Worm (Caenorhabditis elegans) whole organism, L4 larva: ENCODE data around the gene hlh-13.

Source experiments
- F10B5.3 ChIP-seq: sonication (generic microtip); optimal IDR thresholded peaks from 2 replicates; lab custom pipeline; 2016; ENCODE audit warnings: mild to moderate bottlenecking, missing genetic modification characterization, missing compliant biosample characterization
- F37D6.2 ChIP-seq: sonication (generic microtip); optimal IDR thresholded peaks from 2 replicates; lab custom pipeline; 2016; ENCODE audit warnings: mild to moderate bottlenecking, missing genetic modification characterization, missing compliant biosample characterization
- F49E8.2 ChIP-seq: sonication (generic microtip); optimal IDR thresholded peaks from 2 replicates; lab custom pipeline; 2016; ENCODE audit warnings: missing compliant biosample characterization, mild to moderate bottlenecking, missing genetic modification characterization, borderline replicate concordance
- Y105C5A.15 ChIP-seq: fragments of 200-800 bp; sonication (Bioruptor generic); IDR thresholded peaks from 2 replicates; pipeline ENCODE4 v1.3.6; 2022; ENCODE audit warnings: missing genetic modification characterization, missing compliant biosample characterization
- Y5F2A.4 ChIP-seq: fragments of 200-800 bp; sonication (Bioruptor generic); optimal IDR thresholded peaks from 2 replicates; lab custom pipeline; 2018; ENCODE audit warnings: mild to moderate bottlenecking, missing genetic modification characterization, missing compliant biosample characterization
- aha-1 ChIP-seq: fragments of 150-350 bp; peaks from one replicate; lab custom pipeline; 2014; ENCODE audit warnings: missing biosample characterization, missing genetic modification characterization
- arid-1 ChIP-seq: fragments of 200-800 bp; sonication (Bioruptor generic); conservative IDR thresholded peaks from 2 replicates; pipeline ENCODE4 v1.3.6; 2022; ENCODE audit warnings: missing genetic modification reagents, missing genetic modification characterization, missing compliant biosample characterization
- ceh-20 ChIP-seq: fragments of 200-800 bp; sonication (Bioruptor generic); IDR thresholded peaks from 2 replicates; pipeline ENCODE4 v1.3.6; 2022; ENCODE audit warnings: missing genetic modification reagents, missing genetic modification characterization, missing compliant biosample characterization
- ceh-28 ChIP-seq: fragments of 150-350 bp; optimal IDR thresholded peaks from 2 replicates; lab custom pipeline; 2014; ENCODE audit warnings: missing biosample characterization, missing genetic modification reagents, missing genetic modification characterization
- ces-1 ChIP-seq: fragments of 150-350 bp; sonication (generic microtip); optimal IDR thresholded peaks from 4 replicates; lab custom pipeline; 2014; ENCODE audit warnings: missing biosample characterization, missing genetic modification reagents, missing genetic modification characterization
- cey-2 ChIP-seq: sonication (generic microtip); optimal IDR thresholded peaks from 3 replicates; lab custom pipeline; 2017; ENCODE audit warnings: missing genetic modification characterization, mild to moderate bottlenecking, missing compliant biosample characterization, antibody characterized with exemption, borderline replicate concordance; ENCODE audit not compliant: insufficient read depth
- ctbp-1 ChIP-seq: fragments of 200-800 bp; sonication (Bioruptor generic); IDR thresholded peaks from 2 replicates; pipeline ENCODE4 v1.3.6; 2022; ENCODE audit warnings: missing genetic modification reagents, missing genetic modification characterization, missing compliant biosample characterization
- daf-12 ChIP-seq: fragments of 150-350 bp; optimal IDR thresholded peaks from 2 replicates; lab custom pipeline; 2014; ENCODE audit warnings: missing biosample characterization, missing genetic modification reagents, missing genetic modification characterization
- daf-19 ChIP-seq: fragments of 200-800 bp; sonication (Bioruptor generic); conservative IDR thresholded peaks from 2 replicates; pipeline ENCODE4 v1.3.6; 2022; ENCODE audit warnings: missing genetic modification characterization, missing compliant biosample characterization
- daf-8 ChIP-seq: fragments of 200-800 bp; sonication (Bioruptor generic); IDR thresholded peaks from 2 replicates; pipeline ENCODE4 v1.3.6; 2022; ENCODE audit warnings: missing genetic modification characterization, missing compliant biosample characterization
- dve-1 ChIP-seq: sonication (generic microtip); optimal IDR thresholded peaks from 2 replicates; lab custom pipeline; 2017; ENCODE audit warnings: antibody characterized with exemption, mild to moderate bottlenecking, missing genetic modification characterization, missing compliant biosample characterization; ENCODE audit not compliant: insufficient read depth
- fkh-10 ChIP-seq: fragments of 150-350 bp; optimal IDR thresholded peaks from 2 replicates; lab custom pipeline; 2014; ENCODE audit warnings: missing biosample characterization, missing genetic modification reagents, missing genetic modification characterization
- fos-1 ChIP-seq: fragments of 150-350 bp; optimal IDR thresholded peaks from 2 replicates; lab custom pipeline; 2014; ENCODE audit warnings: missing biosample characterization, missing genetic modification characterization
- gei-8 ChIP-seq: fragments of 200-800 bp; sonication (Bioruptor generic); optimal IDR thresholded peaks from 2 replicates; lab custom pipeline; 2018; ENCODE audit warnings: mild to moderate bottlenecking, missing genetic modification characterization, missing compliant biosample characterization
- hif-1 ChIP-seq, 2 experiments: sonication (generic microtip); optimal IDR thresholded peaks; 2 replicates each; lab custom pipeline; 2016 to 2017; ENCODE audit warnings: missing compliant biosample characterization in 2 of 2, missing genetic modification characterization in 2 of 2, missing genetic modification reagents in 2 of 2, missing genotype in 2 of 2, mild to moderate bottlenecking in 1 of 2
- hlh-30 ChIP-seq: sonication (generic microtip); optimal IDR thresholded peaks from 2 replicates; lab custom pipeline; 2017; ENCODE audit warnings: antibody characterized with exemption, mild to moderate bottlenecking, missing genetic modification characterization, missing compliant biosample characterization; ENCODE audit not compliant: insufficient read depth
- lim-7 ChIP-seq: fragments of 200-800 bp; sonication (Bioruptor generic); IDR thresholded peaks from 2 replicates; pipeline ENCODE4 v1.3.6; 2022; ENCODE audit warnings: missing genetic modification characterization, missing compliant biosample characterization
- lin-13 ChIP-seq: fragments of 150-350 bp; optimal IDR thresholded peaks from 2 replicates; lab custom pipeline; 2014; ENCODE audit warnings: missing biosample characterization, missing genetic modification reagents, missing genetic modification characterization
- lin-38 ChIP-seq: fragments of 200-800 bp; sonication (Bioruptor generic); IDR thresholded peaks from 2 replicates; pipeline ENCODE4 v1.3.6; 2022; ENCODE audit warnings: missing genetic modification reagents, missing genetic modification characterization, missing compliant biosample characterization
- lin-39 ChIP-seq: fragments of 150-350 bp; optimal IDR thresholded peaks from 2 replicates; lab custom pipeline; 2014; ENCODE audit warnings: missing biosample characterization, missing genetic modification reagents, missing genetic modification characterization
- mdt-29 ChIP-seq: fragments of 200-800 bp; sonication (Bioruptor generic); IDR thresholded peaks from 2 replicates; pipeline ENCODE4 v1.3.6; 2022; ENCODE audit warnings: missing genetic modification reagents, missing genetic modification characterization, missing compliant biosample characterization
- mep-1 ChIP-seq: fragments of 150-350 bp; sonication (generic microtip); optimal IDR thresholded peaks from 3 replicates; lab custom pipeline; 2014; ENCODE audit warnings: missing biosample characterization, missing genetic modification characterization
- nhr-10 ChIP-seq: fragments of 150-350 bp; optimal IDR thresholded peaks from 2 replicates; lab custom pipeline; 2014; ENCODE audit warnings: missing biosample characterization, missing genetic modification characterization
- nhr-237 ChIP-seq: sonication (generic microtip); optimal IDR thresholded peaks from 2 replicates; lab custom pipeline; 2017; ENCODE audit warnings: missing biosample characterization, missing genetic modification characterization
- nhr-25 ChIP-seq: sonication (generic microtip); optimal IDR thresholded peaks from 2 replicates; lab custom pipeline; 2017; ENCODE audit warnings: missing genetic modification characterization, mild to moderate bottlenecking, missing compliant biosample characterization, antibody characterized with exemption, moderate library complexity, borderline replicate concordance; ENCODE audit not compliant: insufficient read depth
- nhr-41 ChIP-seq: fragments of 200-800 bp; sonication (Bioruptor generic); IDR thresholded peaks from 2 replicates; pipeline ENCODE4 v1.3.6; 2022; ENCODE audit warnings: missing genetic modification reagents, missing genetic modification characterization, missing compliant biosample characterization
- nhr-42 ChIP-seq: fragments of 200-800 bp; sonication (Bioruptor generic); IDR thresholded peaks from 2 replicates; pipeline ENCODE4 v1.3.6; 2022; ENCODE audit warnings: missing genetic modification characterization, missing compliant biosample characterization
- nhr-6 ChIP-seq: fragments of 150-350 bp; optimal IDR thresholded peaks from 2 replicates; lab custom pipeline; 2014; ENCODE audit warnings: missing biosample characterization, missing genetic modification characterization
- nhr-76 ChIP-seq: fragments of 150-350 bp; optimal IDR thresholded peaks from 2 replicates; lab custom pipeline; 2014; ENCODE audit warnings: missing biosample characterization, missing genetic modification characterization
- nhr-77 ChIP-seq: fragments of 150-350 bp; optimal IDR thresholded peaks from 2 replicates; lab custom pipeline; 2014; ENCODE audit warnings: missing biosample characterization, missing genetic modification characterization
- pha-4 ChIP-seq, 2 experiments: fragments of 150-350 bp in 1 of 2; fragments of 200-800 bp in 1 of 2; sonication (Bioruptor generic) in 1 of 2; IDR thresholded peaks in 1 of 2; optimal IDR thresholded peaks in 1 of 2; 2 replicates each; pipeline versions ENCODE4 v1.3.6 to Lab custom; 2014 to 2022; ENCODE audit warnings: missing genetic modification characterization in 2 of 2, missing genetic modification reagents in 2 of 2, missing biosample characterization in 1 of 2, missing compliant biosample characterization in 1 of 2
- php-3 ChIP-seq: fragments of 200-800 bp; sonication (Bioruptor generic); IDR thresholded peaks from 2 replicates; pipeline ENCODE4 v1.3.6; 2022; ENCODE audit warnings: missing genetic modification reagents, missing genetic modification characterization, missing compliant biosample characterization
- pqm-1 ChIP-seq: sonication (generic microtip); optimal IDR thresholded peaks from 2 replicates; lab custom pipeline; 2017; ENCODE audit warnings: missing biosample characterization, missing genetic modification characterization
- rbr-2 ChIP-seq: sonication (generic microtip); optimal IDR thresholded peaks from 2 replicates; lab custom pipeline; 2016; ENCODE audit warnings: missing genotype, missing genetic modification characterization, missing compliant biosample characterization
- saeg-2 ChIP-seq: fragments of 200-800 bp; sonication (Bioruptor generic); IDR thresholded peaks from 2 replicates; pipeline ENCODE4 v1.3.6; 2022; ENCODE audit warnings: missing genetic modification reagents, missing genetic modification characterization, missing compliant biosample characterization
- skn-1 ChIP-seq: fragments of 150-350 bp; optimal IDR thresholded peaks from 2 replicates; lab custom pipeline; 2014; ENCODE audit warnings: missing biosample characterization, missing genetic modification characterization
- snpc-4 ChIP-seq: fragments of 150-350 bp; optimal IDR thresholded peaks from 2 replicates; lab custom pipeline; 2014; ENCODE audit warnings: missing biosample characterization, missing genetic modification characterization
- tag-97 ChIP-seq: fragments of 200-800 bp; sonication (Bioruptor generic); IDR thresholded peaks from 2 replicates; pipeline ENCODE4 v1.3.6; 2022; ENCODE audit warnings: missing genetic modification characterization, missing compliant biosample characterization
- vab-7 ChIP-seq: fragments of 200-800 bp; sonication (Bioruptor generic); IDR thresholded peaks from 2 replicates; pipeline ENCODE4 v1.3.6; 2022; ENCODE audit warnings: missing genetic modification reagents, missing genetic modification characterization, missing compliant biosample characterization
- zag-1 ChIP-seq: fragments of 150-350 bp; optimal IDR thresholded peaks from 2 replicates; lab custom pipeline; 2014; ENCODE audit warnings: missing biosample characterization, missing genetic modification characterization
- zfp-2 ChIP-seq: sonication (generic microtip); optimal IDR thresholded peaks from 2 replicates; lab custom pipeline; 2016; ENCODE audit warnings: mild to moderate bottlenecking, missing genetic modification characterization, missing compliant biosample characterization
- zfp-3 ChIP-seq: fragments of 200-800 bp; sonication (Bioruptor generic); conservative IDR thresholded peaks from 2 replicates; pipeline ENCODE4 v1.3.6; 2022; ENCODE audit warnings: missing genetic modification reagents, missing genetic modification characterization, missing compliant biosample characterization
- zip-11 ChIP-seq: fragments of 200-800 bp; sonication (Bioruptor generic); IDR thresholded peaks from 2 replicates; pipeline ENCODE4 v1.3.6; 2022; ENCODE audit warnings: missing genetic modification characterization, missing compliant biosample characterization
- zip-2 ChIP-seq: fragments of 150-350 bp; optimal IDR thresholded peaks from 2 replicates; lab custom pipeline; 2014; ENCODE audit warnings: missing biosample characterization, missing genetic modification characterization
- ztf-11 ChIP-seq: fragments of 150-350 bp; optimal IDR thresholded peaks from 2 replicates; lab custom pipeline; 2014; ENCODE audit warnings: missing biosample characterization, missing genetic modification characterization
- ztf-7 ChIP-seq: fragments of 150-350 bp; optimal IDR thresholded peaks from 2 replicates; lab custom pipeline; 2014; ENCODE audit warnings: missing biosample characterization, missing genetic modification characterization

hlh-13 gene

DNA sequence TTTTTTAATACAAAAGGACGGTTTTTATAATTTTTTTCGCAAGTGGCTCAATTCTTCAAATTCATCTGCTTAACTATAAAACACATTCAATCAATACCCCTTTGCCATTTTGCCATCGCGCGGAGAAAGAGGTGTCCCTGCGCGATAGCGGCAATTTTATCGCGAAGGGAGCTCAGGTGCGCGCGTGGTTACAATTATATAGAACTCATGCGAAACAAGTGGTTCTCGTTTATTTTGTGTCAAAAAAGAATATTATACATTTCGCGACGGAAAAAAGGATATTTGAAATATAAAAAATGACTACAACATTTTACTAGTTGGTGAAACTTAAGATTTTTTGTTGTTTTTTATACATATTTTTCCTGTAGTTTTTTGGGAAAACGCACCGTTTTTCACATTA lies 39.9 kb upstream of the hlh-13 start (continued):
- TF ChIP-seq hif-1 (tag; optimal IDR thresholded peaks at IDR 0.05; lab: Kevin White, UChicago) (peak; percentile 67 to 91), F49E8.2 (tag; lab: Kevin White, UChicago) (peak; percentile 60), F37D6.2 (tag; lab: Kevin White, UChicago) (peak; percentile 99), lin-39 (tag; lab: Kevin White, UChicago) (peak; percentile 87), zfp-3 (GFP tag; lab: Robert Waterston, UW) (peak; percentile 97), zip-2 (peak; percentile 95), nhr-76 (tag; lab: Kevin White, UChicago) (peak; percentile 70), nhr-77 (tag; lab: Kevin White, UChicago) (peak; percentile 99), php-3 (GFP tag; lab: Robert Waterston, UW) (peak; percentile 99), pha-4 (GFP tag; IDR thresholded peaks at IDR 0.05; lab: Robert Waterston, UW) (peak; percentile 98), pha-4 (tag; optimal IDR thresholded peaks at IDR 0.05; lab: Kevin White, UChicago) (peak; percentile 80), lim-7 (GFP tag; lab: Robert Waterston, UW) (peak; percentile 79), Y105C5A.15 (GFP tag; lab: Robert Waterston, UW) (peak; percentile 94), ceh-20 (GFP tag; lab: Robert Waterston, UW) (peak; percentile 98), snpc-4 (tag; lab: Kevin White, UChicago) (peak; percentile 39), daf-19 (GFP tag; lab: Robert Waterston, UW) (no peak), nhr-42 (GFP tag; lab: Robert Waterston, UW) (peak; percentile 100), skn-1 (tag; lab: Kevin White, UChicago) (peak; percentile 86), zfp-2 (tag; lab: Kevin White, UChicago) (peak; percentile 89), zag-1 (peak; percentile 98), daf-12 (no peak), daf-8 (GFP tag; lab: Robert Waterston, UW) (peak; percentile 88; the same call in 1 of the 2 replicates), zip-11 (peak; percentile 68; the same call in 1 of the 2 replicates), arid-1 (GFP tag; lab: Robert Waterston, UW) (peak; percentile 98), Y5F2A.4 (peak; percentile 96), cey-2 (tag; lab: Kevin White, UChicago) (peak; percentile 86), ztf-11 (tag; lab: Kevin White, UChicago) (peak; percentile 67), saeg-2 (peak; percentile 99), aha-1 (tag; lab: Kevin White, UChicago) (peak; percentile 100), F10B5.3 (tag; lab: Kevin White, UChicago) (peak; percentile 97), nhr-237 (tag; lab: Kevin White, UChicago) (peak; percentile 94), ceh-28 (peak; percentile 97), mdt-29 (GFP tag; lab: Robert Waterston, UW) (peak; percentile 96), gei-8 (GFP tag; lab: Kevin White, UChicago) (peak; percentile 50), lin-38 (peak; percentile 90), ces-1 (peak; percentile 94), ctbp-1 (peak; percentile 99), nhr-41 (GFP tag; lab: Robert Waterston, UW) (peak; percentile 88), nhr-25 (tag; lab: Kevin White, UChicago) (peak; percentile 97), pqm-1 (tag; lab: Kevin White, UChicago) (peak; percentile 40), ztf-7 (tag; lab: Kevin White, UChicago) (peak; percentile 91), dve-1 (tag; lab: Kevin White, UChicago) (peak; percentile 100), tag-97 (peak; percentile 84; the same call in 1 of the 2 replicates), hlh-30 (tag; lab: Kevin White, UChicago) (peak; percentile 96), mep-1 (tag; lab: Kevin White, UChicago) (peak; percentile 100), nhr-6 (tag; lab: Kevin White, UChicago) (peak; percentile 98), fkh-10 (GFP tag; lab: Kevin White, UChicago) (peak; percentile 98), rbr-2 (tag; lab: Kevin White, UChicago) (peak; percentile 99), fos-1 (tag; lab: Kevin White, UChicago) (peak; percentile 99), lin-13 (GFP tag; lab: Kevin White, UChicago) (peak; percentile 96), vab-7 (GFP tag; lab: Robert Waterston, UW) (peak; percentile 99), nhr-10 (peak; percentile 99)
